Fruit fly (Drosophila melanogaster): ENCODE results near the gene mip130.
A peak's percentile ranks its signal among the peaks of the same experiment; 100 is the strongest.

The mip130 gene

dm6 chrX:1880139-1880556 lies 27.9 kb upstream of the mip130 start, which contains the start of gene Coa8 (continued):
- TF ChIP-seq NC2β (GFP tag; optimal IDR thresholded peaks at IDR 0.05) (no peak), CG1832 (GFP tag; optimal IDR thresholded peaks at IDR 0.05) (no peak), sr (GFP tag; IDR thresholded peaks at IDR 0.05) (no peak), CG10979 (tag; optimal IDR thresholded peaks at IDR 0.05) (no peak), hth (optimal IDR thresholded peaks at IDR 0.05) (no peak), CG17802 (tag; optimal IDR thresholded peaks at IDR 0.05) (no peak), CG4617 (GFP tag; optimal IDR thresholded peaks at IDR 0.05; ENCODE audit: borderline replicate concordance) (peak; percentile 45), C15 (GFP tag; IDR thresholded peaks at IDR 0.05) (no peak), Dref (GFP tag; IDR thresholded peaks at IDR 0.05) (no peak), Spps (tag; optimal IDR thresholded peaks at IDR 0.05) (no peak), CG4360 (GFP tag; IDR thresholded peaks at IDR 0.05) (no peak), gem (tag; optimal IDR thresholded peaks at IDR 0.05) (no peak), CG10321 (GFP tag; IDR thresholded peaks at IDR 0.05) (no peak), CG13894 (tag; optimal IDR thresholded peaks at IDR 0.05) (no peak), CG6813 (GFP tag; optimal IDR thresholded peaks at IDR 0.05) (no peak), bbx (GFP tag; IDR thresholded peaks at IDR 0.05; ENCODE audit: partially characterized antibody) (peak; percentile 7; the same call in 1 of the 2 replicates), maf-S (GFP tag; optimal IDR thresholded peaks at IDR 0.05) (peak; percentile 15), E2f1 (GFP tag; IDR thresholded peaks at IDR 0.05) (no peak), ken (GFP tag; IDR thresholded peaks at IDR 0.05) (0 out of 3 replicates have a peak, but pooled peaks have one; percentile 8), inv (GFP tag; IDR thresholded peaks at IDR 0.05; ENCODE audit: partially characterized antibody) (peak; percentile 37), cato (GFP tag; optimal IDR thresholded peaks at IDR 0.05; ENCODE audit: borderline replicate concordance) (no peak), Lhr (GFP tag; optimal IDR thresholded peaks at IDR 0.05) (peak; percentile 31), sna (GFP tag; IDR thresholded peaks at IDR 0.05; ENCODE audit: partially characterized antibody) (peak; percentile 39; the same call in 1 of the 2 replicates), pita (GFP tag; optimal IDR thresholded peaks at IDR 0.05) (no peak), dmrt99B (tag; optimal IDR thresholded peaks at IDR 0.05) (no peak), Trl (optimal IDR thresholded peaks at IDR 0.05) (no peak), Trl (GFP tag; optimal IDR thresholded peaks at IDR 0.05) (no peak), Xbp1 (GFP tag; optimal IDR thresholded peaks at IDR 0.05) (peak; percentile 56), amos (GFP tag; IDR thresholded peaks at IDR 0.05; ENCODE audit: partially characterized antibody) (peak; percentile 56), fd96Cb (tag; optimal IDR thresholded peaks at IDR 0.05) (no peak), bab2 (GFP tag; optimal IDR thresholded peaks at IDR 0.05) (no peak), CG4328 (GFP tag; optimal IDR thresholded peaks at IDR 0.05) (no peak), CG2120 (GFP tag; optimal IDR thresholded peaks at IDR 0.05) (peak; percentile 52), kah (GFP tag; optimal IDR thresholded peaks at IDR 0.05) (no peak), CG17359 (tag; optimal IDR thresholded peaks at IDR 0.05) (peak; percentile 12), jigr1 (GFP tag; IDR thresholded peaks at IDR 0.05) (no peak), Hr3 (GFP tag; optimal IDR thresholded peaks at IDR 0.05) (no peak), B-H2 (GFP tag; optimal IDR thresholded peaks at IDR 0.05) (peak; percentile 9), Dll (GFP tag; IDR thresholded peaks at IDR 0.05; ENCODE audit: partially characterized antibody) (peak; percentile 57), CG10431 (GFP tag; optimal IDR thresholded peaks at IDR 0.05) (peak; percentile 8), ci (GFP tag; IDR thresholded peaks at IDR 0.05) (0 out of 3 replicates have a peak, but pooled peaks have one; percentile 18), CG12659 (GFP tag; optimal IDR thresholded peaks at IDR 0.05) (peak; percentile 25), dpn (GFP tag; optimal IDR thresholded peaks at IDR 0.05) (peak; percentile 24 to 26), CG6689 (GFP tag; IDR thresholded peaks at IDR 0.05) (peak; percentile 25; the same call in 1 of the 2 replicates), hkb (optimal IDR thresholded peaks at IDR 0.05) (no peak), hkb (GFP tag; IDR thresholded peaks at IDR 0.05) (peak; percentile 49; the same call in 1 of the 2 replicates), ato (GFP tag; IDR thresholded peaks at IDR 0.05; ENCODE audit: partially characterized antibody) (no peak; the same call in 1 of the 2 replicates), psq (GFP tag; optimal IDR thresholded peaks at IDR 0.05) (no peak), nau (GFP tag; optimal IDR thresholded peaks at IDR 0.05) (no peak), CG4854 (GFP tag; optimal IDR thresholded peaks at IDR 0.05) (no peak), CG32767 (GFP tag; IDR thresholded peaks at IDR 0.05) (no peak)
